Worm (Caenorhabditis elegans): ENCODE results near the gene snf-7.

ce11 chrIII:13049956-13050355 lies 44.7 kb downstream of the snf-7 start:
- no peak for TF ChIP-seq nhr-77 (tag; optimal IDR thresholded peaks at IDR 0.05)
- TF ChIP-seq ztf-4 (tag; optimal IDR thresholded peaks at IDR 0.05), result no peak
- no peak for TF ChIP-seq aly-2 (tag; optimal IDR thresholded peaks at IDR 0.05)
- TF ChIP-seq nhr-11 (tag; optimal IDR thresholded peaks at IDR 0.05), result no peak
- no peak for TF ChIP-seq nhr-76 (tag; optimal IDR thresholded peaks at IDR 0.05)
- no peak for TF ChIP-seq unc-39 (tag; optimal IDR thresholded peaks at IDR 0.05)
- no peak for TF ChIP-seq tbx-2 (tag; optimal IDR thresholded peaks at IDR 0.05)
- TF ChIP-seq ZK546.5 (tag; optimal IDR thresholded peaks at IDR 0.05), result no peak
